Worm (Caenorhabditis elegans): ENCODE results near the gene T21H3.1.

DNA sequence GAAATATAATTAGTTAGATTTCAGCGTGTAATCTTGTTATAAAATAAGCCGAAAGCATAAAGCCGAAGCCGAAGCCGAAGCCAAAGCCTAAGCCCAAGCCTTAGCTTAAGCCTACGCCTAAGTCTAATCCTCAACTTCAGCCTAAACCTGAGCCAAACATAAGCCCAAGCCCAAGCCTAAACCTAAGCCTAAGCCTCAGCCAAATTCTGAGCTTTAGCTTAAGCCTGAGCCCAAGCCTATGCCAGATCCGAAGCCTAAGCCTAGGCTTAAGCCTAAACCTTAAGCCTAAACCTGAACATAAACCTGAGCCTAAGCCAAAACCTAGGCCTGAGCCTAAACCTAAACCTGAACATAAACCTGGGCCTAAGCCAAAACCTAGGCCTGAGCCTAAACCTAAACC, 15.8 kb upstream of the T21H3.1 start:
- TF ChIP-seq lin-39 (tag; optimal IDR thresholded peaks at IDR 0.05) (no peak), nhr-11 (tag; optimal IDR thresholded peaks at IDR 0.05) (no peak)

All from whole organism, L1 larva.